Fruit fly (Drosophila melanogaster) whole organism, embryonic: ENCODE measurements around the gene CG34149.

ENCODE experiments used
- ATbp ChIP-seq: fragments of 200-800 bp; sonication (Bioruptor generic); optimal IDR thresholded peaks from 2 replicates; lab custom pipeline; 2017; ENCODE audit warnings: missing biosample characterization, mild to moderate bottlenecking, missing genetic modification characterization, missing genetic modification reagents
- Aef1 ChIP-seq: fragments of 200-800 bp; sonication (Bioruptor generic); IDR thresholded peaks from 3 replicates; pipeline ENCODE4 v1.3.6; 2022; ENCODE audit warnings: missing biosample characterization, missing genetic modification characterization
- Antp ChIP-seq: fragments of 200-800 bp; sonication (Bioruptor generic); optimal IDR thresholded peaks from 3 replicates; lab custom pipeline; 2016; ENCODE audit warnings: missing biosample characterization, missing genetic modification characterization
- Bdp1 ChIP-seq: fragments of 200-800 bp; sonication (Bioruptor generic); optimal IDR thresholded peaks from 3 replicates; lab custom pipeline; 2016; ENCODE audit warnings: missing biosample characterization, missing genetic modification characterization
- CG11696 ChIP-seq: fragments of 200-800 bp; sonication (Bioruptor generic); IDR thresholded peaks from 2 replicates; pipeline ENCODE4 v1.3.6; 2022; ENCODE audit warnings: missing biosample characterization, missing genetic modification characterization
- CG2712 ChIP-seq: fragments of 200-800 bp; optimal IDR thresholded peaks from 3 replicates; lab custom pipeline; 2019; ENCODE audit warnings: missing biosample characterization, mild to moderate bottlenecking, missing genetic modification characterization, moderate library complexity
- CG31224 ChIP-seq: fragments of 200-800 bp; sonication (Bioruptor generic); IDR thresholded peaks from 2 replicates; pipeline ENCODE4 v1.3.6; 2022; ENCODE audit warnings: missing biosample characterization, missing genetic modification characterization
- CG33213 ChIP-seq: fragments of 200-800 bp; sonication (Bioruptor generic); optimal IDR thresholded peaks from 3 replicates; lab custom pipeline; 2016; ENCODE audit warnings: missing biosample characterization, missing genetic modification characterization
- CG3847 ChIP-seq: fragments of 200-800 bp; sonication (Bioruptor generic); IDR thresholded peaks from 2 replicates; pipeline ENCODE4 v1.3.6; 2022; ENCODE audit warnings: missing biosample characterization, missing genetic modification characterization
- CG43689 ChIP-seq: fragments of 200-800 bp; sonication (Bioruptor generic); IDR thresholded peaks from 2 replicates; pipeline ENCODE4 v1.3.6; 2022; ENCODE audit warnings: missing biosample characterization, missing genetic modification characterization
- CG4730 ChIP-seq: fragments of 200-800 bp; sonication (Bioruptor generic); IDR thresholded peaks from 2 replicates; pipeline ENCODE4 v1.3.6; 2022; ENCODE audit warnings: missing biosample characterization, missing genetic modification characterization
- CG4820 ChIP-seq: fragments of 200-800 bp; sonication (Bioruptor generic); optimal IDR thresholded peaks from 3 replicates; lab custom pipeline; 2016; ENCODE audit warnings: missing biosample characterization, missing genetic modification characterization
- CG5953 ChIP-seq: fragments of 200-800 bp; sonication (Bioruptor generic); IDR thresholded peaks from 2 replicates; pipeline ENCODE4 v1.3.6; 2022; ENCODE audit warnings: missing biosample characterization, missing genetic modification characterization
- CG6654 ChIP-seq: fragments of 200-800 bp; sonication (Bioruptor generic); optimal IDR thresholded peaks from 2 replicates; lab custom pipeline; 2017; ENCODE audit warnings: missing biosample characterization, mild to moderate bottlenecking, missing genetic modification characterization
- CG6683 ChIP-seq: fragments of 200-800 bp; sonication (Bioruptor generic); optimal IDR thresholded peaks from 2 replicates; lab custom pipeline; 2017; ENCODE audit warnings: missing biosample characterization, mild to moderate bottlenecking, missing genetic modification characterization, missing genetic modification reagents
- CG8765 ChIP-seq: fragments of 200-800 bp; sonication (Bioruptor generic); IDR thresholded peaks from 2 replicates; pipeline ENCODE4 v1.3.6; 2022; ENCODE audit warnings: missing biosample characterization, missing genetic modification characterization
- CG9727 ChIP-seq: fragments of 200-800 bp; sonication (Bioruptor generic); optimal IDR thresholded peaks from 3 replicates; lab custom pipeline; 2017; ENCODE audit warnings: missing biosample characterization, mild to moderate bottlenecking, missing genetic modification characterization
- CG9817 ChIP-seq: fragments of 200-800 bp; sonication (Bioruptor generic); optimal IDR thresholded peaks from 2 replicates; lab custom pipeline; 2018; ENCODE audit warnings: missing biosample characterization, mild to moderate bottlenecking, missing genetic modification characterization, moderate library complexity
- Dfd ChIP-seq, 2 experiments: fragments of >200 bp; optimal IDR thresholded peaks; 2 replicates each; lab custom pipeline; 2017; ENCODE audit warnings: missing biosample characterization in 2 of 2, missing genetic modification characterization in 2 of 2
- Doc2 ChIP-seq: fragments of 200-800 bp; sonication (Bioruptor generic); IDR thresholded peaks from 2 replicates; pipeline ENCODE4 v1.3.6; 2022; ENCODE audit warnings: missing biosample characterization, missing genetic modification characterization
- Ets65A ChIP-seq: fragments of 200-800 bp; sonication (Bioruptor generic); peaks from one replicate; lab custom pipeline; 2016; ENCODE audit warnings: missing biosample characterization, missing genetic modification characterization
- HHEX ChIP-seq: fragments of 200-800 bp; sonication (Bioruptor generic); optimal IDR thresholded peaks from 3 replicates; lab custom pipeline; 2017; ENCODE audit warnings: missing biosample characterization, mild to moderate bottlenecking, missing genetic modification characterization, missing genetic modification reagents
- HLH54F ChIP-seq: fragments of 200-800 bp; sonication (Bioruptor generic); optimal IDR thresholded peaks from 3 replicates; lab custom pipeline; 2016; ENCODE audit warnings: missing biosample characterization, missing genetic modification characterization
- Hr3 ChIP-seq: fragments of 200-800 bp; sonication (Bioruptor generic); optimal IDR thresholded peaks from 3 replicates; lab custom pipeline; 2016; ENCODE audit warnings: missing biosample characterization, missing genetic modification characterization
- Hr51 ChIP-seq, 2 experiments: fragments of 200-800 bp; sonication (Bioruptor generic); optimal IDR thresholded peaks; 2 replicates in 1 of 2; 3 replicates in 1 of 2; lab custom pipeline; 2016 to 2018; ENCODE audit warnings: missing biosample characterization in 2 of 2, missing genetic modification characterization in 2 of 2, mild to moderate bottlenecking in 1 of 2, moderate library complexity in 1 of 2
- Lhr ChIP-seq: fragments of 200-800 bp; sonication (Bioruptor generic); optimal IDR thresholded peaks from 3 replicates; lab custom pipeline; 2017; ENCODE audit warnings: mild to moderate bottlenecking, missing biosample characterization, missing genetic modification reagents, missing genetic modification characterization
- Trl ChIP-seq, 3 experiments: fragments of >200 bp in 2 of 3; fragments of 200-800 bp in 1 of 3; sonication (Bioruptor generic) in 1 of 3; optimal IDR thresholded peaks; 2 replicates in 1 of 3; 3 replicates in 2 of 3; lab custom pipeline; 2016 to 2017; ENCODE audit warnings: missing biosample characterization in 1 of 3, missing genetic modification characterization in 1 of 3
- ash1 ChIP-seq: fragments of 200-800 bp; sonication (Bioruptor generic); optimal IDR thresholded peaks from 2 replicates; lab custom pipeline; 2018; ENCODE audit warnings: missing biosample characterization, mild to moderate bottlenecking, missing genetic modification characterization
- cad ChIP-seq: fragments of >200 bp; optimal IDR thresholded peaks from 2 replicates; lab custom pipeline; 2017; ENCODE audit warnings: missing biosample characterization, missing genetic modification characterization
- ems ChIP-seq: fragments of 200-800 bp; sonication (Bioruptor generic); optimal IDR thresholded peaks from 3 replicates; lab custom pipeline; 2016; ENCODE audit warnings: missing biosample characterization, missing genetic modification characterization
- knrl ChIP-seq: fragments of 200-800 bp; sonication (Bioruptor generic); IDR thresholded peaks from 3 replicates; pipeline ENCODE4 v1.3.6; 2022; ENCODE audit warnings: missing biosample characterization, missing genetic modification characterization; ENCODE audit not compliant: partially characterized antibody
- lmd ChIP-seq: fragments of 200-800 bp; sonication (Bioruptor generic); IDR thresholded peaks from 2 replicates; pipeline ENCODE4 v1.3.6; 2022; ENCODE audit warnings: missing biosample characterization, missing genetic modification characterization
- luna ChIP-seq: fragments of 200-800 bp; sonication (Bioruptor generic); optimal IDR thresholded peaks from 2 replicates; lab custom pipeline; 2016; ENCODE audit warnings: missing biosample characterization, missing genetic modification characterization
- nau ChIP-seq: fragments of 200-800 bp; sonication (Bioruptor generic); optimal IDR thresholded peaks from 3 replicates; lab custom pipeline; 2017; ENCODE audit warnings: missing biosample characterization, mild to moderate bottlenecking, missing genetic modification characterization, missing genetic modification reagents
- pb ChIP-seq: fragments of 200-800 bp; sonication (Bioruptor generic); optimal IDR thresholded peaks from 3 replicates; lab custom pipeline; 2016; ENCODE audit warnings: missing biosample characterization, missing genetic modification characterization
- pzg ChIP-seq: fragments of 200-800 bp; sonication (Bioruptor generic); optimal IDR thresholded peaks from 3 replicates; lab custom pipeline; 2018; ENCODE audit warnings: missing biosample characterization, mild to moderate bottlenecking, missing genetic modification characterization, moderate library complexity
- slp2 ChIP-seq: fragments of 200-800 bp; sonication (Bioruptor generic); optimal IDR thresholded peaks from 2 replicates; lab custom pipeline; 2016; ENCODE audit warnings: missing biosample characterization, missing genetic modification characterization
- vnd ChIP-seq: fragments of 200-800 bp; sonication (Bioruptor generic); IDR thresholded peaks from 3 replicates; pipeline ENCODE4 v1.3.6; 2022; ENCODE audit warnings: missing biosample characterization, missing genetic modification characterization; ENCODE audit not compliant: partially characterized antibody
- wor ChIP-seq: fragments of 200-800 bp; sonication (Bioruptor generic); IDR thresholded peaks from 2 replicates; pipeline ENCODE4 v1.3.6; 2022; ENCODE audit warnings: missing biosample characterization, missing genetic modification characterization
- yki ChIP-seq: fragments of >200 bp; optimal IDR thresholded peaks from 3 replicates; lab custom pipeline; 2018

CG34149 gene

DNA sequence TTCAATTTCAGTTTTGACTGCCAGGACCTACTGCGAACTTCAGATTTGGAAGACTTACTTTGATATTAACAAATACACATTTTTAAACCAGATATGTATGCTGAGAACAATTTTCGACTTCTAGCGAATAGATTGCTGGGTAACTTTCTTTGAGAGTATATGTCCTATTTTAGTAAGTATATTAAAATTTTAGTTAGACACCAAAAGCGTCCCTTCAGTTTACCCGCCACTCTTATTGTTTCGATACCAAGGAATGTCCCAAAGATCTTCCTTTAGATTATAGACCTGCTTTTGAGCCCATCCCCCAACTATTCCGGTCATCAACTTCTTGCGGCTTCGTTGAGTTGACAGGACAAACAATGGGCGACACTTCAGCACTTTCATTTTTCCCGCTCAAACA lies 39.7 kb upstream of the CG34149 start, which contains the start of gene CG5388:
Gene CG5388 (minus strand): TSS at position 101 of the 400 bp plus-strand sequence.
- TF ChIP-seq ems (GFP tag; lab: Kevin White, UChicago), result no peak
- TF ChIP-seq CG9727 (GFP tag; lab: Kevin White, UChicago), result no peak
- TF ChIP-seq luna (GFP tag; lab: Kevin White, UChicago), result no peak
- no peak for TF ChIP-seq CG9817 (tag; lab: Kevin White, UChicago)
- no peak for TF ChIP-seq CG6683 (GFP tag; lab: Kevin White, UChicago)
- no peak for TF ChIP-seq pb (GFP tag; lab: Kevin White, UChicago)
- TF ChIP-seq CG43689 (GFP tag; lab: Robert Waterston, UW), result no peak
- TF ChIP-seq CG33213 (GFP tag; lab: Kevin White, UChicago), result no peak
- TF ChIP-seq CG5953 (GFP tag; lab: Robert Waterston, UW), result no peak
- no peak for TF ChIP-seq CG11696 (GFP tag; lab: Robert Waterston, UW)
- no peak for TF ChIP-seq Doc2
- TF ChIP-seq CG2712 (tag; lab: Kevin White, UChicago), result no peak
- TF ChIP-seq Bdp1 (GFP tag; lab: Kevin White, UChicago), result no peak
- no peak for TF ChIP-seq wor (GFP tag; lab: Robert Waterston, UW)

DNA sequence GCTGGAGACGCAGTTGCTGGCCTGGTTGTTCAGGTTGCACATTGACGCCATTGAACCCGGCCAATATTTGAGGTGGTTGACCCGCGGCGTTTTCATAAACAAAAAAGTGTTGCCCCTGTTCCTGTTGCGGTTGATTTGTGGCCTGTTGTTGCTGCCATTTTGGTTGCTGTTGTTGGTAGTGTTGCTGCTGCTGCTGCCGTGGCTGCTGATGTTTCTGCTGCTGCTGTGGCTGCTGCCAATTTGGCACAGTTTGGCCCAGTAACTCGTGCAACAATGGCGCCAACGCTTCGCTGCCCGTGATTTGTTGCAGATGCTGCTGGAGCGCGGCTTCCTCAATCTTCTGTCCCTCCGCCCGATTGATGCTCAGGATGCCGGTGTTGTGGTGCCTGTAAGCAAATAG lies 38.3 kb upstream of the CG34149 start:
- no peak for TF ChIP-seq vnd (GFP tag; lab: Robert Waterston, UW)
- TF ChIP-seq Dfd (GFP tag; optimal IDR thresholded peaks at IDR 0.05; lab: Kevin White, UChicago), result peak in 1 of 2 experiments; percentile 52

DNA sequence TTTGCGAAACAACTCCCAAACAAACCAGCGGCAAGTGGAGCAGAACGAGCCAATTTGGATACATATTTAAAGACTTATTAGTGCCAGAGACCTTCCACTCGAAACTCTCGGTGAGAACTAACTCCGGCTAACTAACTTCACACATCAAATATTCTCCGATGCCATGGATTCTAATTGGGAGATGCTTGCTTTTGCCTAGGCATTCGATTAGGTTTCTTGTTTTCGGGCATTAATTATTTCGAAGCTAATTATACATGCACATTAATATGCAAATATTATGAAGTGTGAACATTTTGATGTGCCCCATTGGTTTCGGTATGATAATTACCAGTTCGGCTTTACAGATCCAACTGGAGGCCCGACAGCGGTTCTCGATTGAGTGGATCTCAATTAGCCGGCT lies 37.8 kb upstream of the CG34149 start, which contains the start of gene CG5386:
Gene CG5386 (minus strand): TSS at position 101 of the 400 bp plus-strand sequence.
- no peak for TF ChIP-seq yki
- no peak for TF ChIP-seq HHEX (GFP tag; lab: Kevin White, UChicago)
- no peak for TF ChIP-seq lmd

DNA sequence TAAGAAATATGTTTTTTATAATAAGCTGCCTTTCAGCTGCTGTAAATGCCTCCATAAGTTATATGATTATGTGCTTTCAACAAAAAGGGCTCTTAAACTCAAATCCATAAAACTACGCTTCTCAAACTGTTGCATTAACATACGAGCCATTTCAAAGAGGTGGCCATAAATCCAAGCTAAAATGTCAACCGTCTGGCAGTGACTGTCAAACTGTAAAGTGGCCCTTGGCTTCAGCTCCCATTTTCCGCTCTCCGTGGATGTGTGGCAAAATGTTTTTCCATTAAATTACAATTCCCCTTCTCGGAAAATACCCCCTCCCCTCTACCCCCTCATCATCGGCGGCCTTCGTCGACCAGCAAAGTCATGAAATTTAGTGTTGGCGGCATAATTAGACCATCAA lies 37.2 kb upstream of the CG34149 start:
- no peak for TF ChIP-seq CG4820 (GFP tag; lab: Kevin White, UChicago)
- TF ChIP-seq Hr51 (GFP tag; optimal IDR thresholded peaks at IDR 0.05; lab: Kevin White, UChicago), result no peak
- no peak for TF ChIP-seq Aef1
- TF ChIP-seq Antp (GFP tag; lab: Kevin White, UChicago), result no peak
- TF ChIP-seq knrl (GFP tag; lab: Robert Waterston, UW), result no peak
- TF ChIP-seq pzg (GFP tag; lab: Kevin White, UChicago), result no peak
- TF ChIP-seq ash1, result no peak
- TF ChIP-seq slp2 (GFP tag; lab: Kevin White, UChicago), result no peak
- no peak for TF ChIP-seq Lhr (GFP tag; lab: Kevin White, UChicago)
- no peak for TF ChIP-seq HLH54F (GFP tag; lab: Kevin White, UChicago)
- TF ChIP-seq cad, result peak; percentile 59
- TF ChIP-seq CG3847 (GFP tag; lab: Robert Waterston, UW), result no peak
- no peak for TF ChIP-seq ATbp (GFP tag; lab: Kevin White, UChicago)
- TF ChIP-seq Trl (optimal IDR thresholded peaks at IDR 0.05; lab: Kevin White, UChicago), result no peak
- TF ChIP-seq Trl (GFP tag; optimal IDR thresholded peaks at IDR 0.05; lab: Kevin White, UChicago), result no peak
- no peak for TF ChIP-seq Hr3 (GFP tag; lab: Kevin White, UChicago)
- no peak for TF ChIP-seq CG4730 (GFP tag; lab: Robert Waterston, UW)
- TF ChIP-seq CG31224 (GFP tag; lab: Robert Waterston, UW), result no peak
- peak; percentile 33 for TF ChIP-seq Ets65A (GFP tag; lab: Kevin White, UChicago)
- TF ChIP-seq CG8765 (GFP tag; lab: Robert Waterston, UW), result no peak
- TF ChIP-seq CG6654 (GFP tag; lab: Kevin White, UChicago), result peak; percentile 88
- no peak for TF ChIP-seq nau (GFP tag; lab: Kevin White, UChicago)
